Worm (Caenorhabditis elegans): ENCODE results near the gene trx-1.

- TF ChIP-seq tbx-2 (tag; optimal IDR thresholded peaks at IDR 0.05) (no peak), nhr-237 (tag; optimal IDR thresholded peaks at IDR 0.05) (no peak), ztf-4 (tag; optimal IDR thresholded peaks at IDR 0.05) (no peak)
These were observed 20.1 kb upstream of the trx-1 start for ce11 chrII:7773427-7773993.
